In genomic region chr3R:7644288-7644687, dm6 we compare ENCODE assay signal across 2 fruit fly cellular contexts.
A peak's percentile ranks its signal among the peaks of the same experiment; 100 is the strongest.
TF ChIP-seq lines count a peak whose summit lies in the region.

No protein-coding gene starts in this region.

- TF ChIP-seq CTCF in whole organism, embryonic (GFP tag; optimal IDR thresholded peaks at IDR 0.05; lab: Kevin White, UChicago), result no peak

TF ChIP-seq in whole organism, embryonic, 481 proteins besides CTCF, POLR2A, EP300 and RAD21:
- TF ChIP-seq slbo (GFP tag; IDR thresholded peaks at IDR 0.05; lab: Robert Waterston, UW) (peak; percentile 23; the same call in 1 of the 2 replicates), Hr51 (GFP tag; optimal IDR thresholded peaks at IDR 0.05; lab: Kevin White, UChicago) (peak in 1 of 2 experiments; percentile 9), CG15601 (tag; optimal IDR thresholded peaks at IDR 0.05; lab: Kevin White, UChicago) (peak; percentile 19), E2f2 (GFP tag; IDR thresholded peaks at IDR 0.05; lab: Robert Waterston, UW) (peak; percentile 27), CG17186 (GFP tag; optimal IDR thresholded peaks at IDR 0.05; lab: Kevin White, UChicago) (no peak), pzg (GFP tag; optimal IDR thresholded peaks at IDR 0.05; lab: Kevin White, UChicago) (peak; percentile 38), Lhr (GFP tag; optimal IDR thresholded peaks at IDR 0.05; lab: Kevin White, UChicago) (peak; percentile 25), Dref (GFP tag; IDR thresholded peaks at IDR 0.05; lab: Robert Waterston, UW) (peak; percentile 34; the same call in 1 of the 2 replicates), CG13287 (GFP tag; IDR thresholded peaks at IDR 0.05; lab: Robert Waterston, UW; ENCODE audit: partially characterized antibody) (peak; percentile 23; the same call in 1 of the 2 replicates), CG11504 (tag; optimal IDR thresholded peaks at IDR 0.05; lab: Kevin White, UChicago) (peak; percentile 15), CG14860 (GFP tag; IDR thresholded peaks at IDR 0.05; lab: Robert Waterston, UW; ENCODE audit: partially characterized antibody) (no peak), CG15514 (GFP tag; optimal IDR thresholded peaks at IDR 0.05; lab: Kevin White, UChicago) (peak; percentile 46), CG18011 (GFP tag; optimal IDR thresholded peaks at IDR 0.05; lab: Kevin White, UChicago) (peak; percentile 96), Myb (GFP tag; optimal IDR thresholded peaks at IDR 0.05; lab: Kevin White, UChicago) (peak; percentile 90), BEAF-32 (GFP tag; optimal IDR thresholded peaks at IDR 0.05; lab: Kevin White, UChicago) (peak; percentile 41), gfzf (GFP tag; optimal IDR thresholded peaks at IDR 0.05; lab: Kevin White, UChicago) (peak; percentile 44), CG2120 (GFP tag; optimal IDR thresholded peaks at IDR 0.05; lab: Kevin White, UChicago) (peak; percentile 17), Dp (GFP tag; optimal IDR thresholded peaks at IDR 0.05; lab: Kevin White, UChicago) (peak; percentile 9), Ets97D (GFP tag; optimal IDR thresholded peaks at IDR 0.05; lab: Kevin White, UChicago) (peak; percentile 28), Hmr (GFP tag; optimal IDR thresholded peaks at IDR 0.05; lab: Kevin White, UChicago) (peak; percentile 36), Tbp (GFP tag; optimal IDR thresholded peaks at IDR 0.05; lab: Kevin White, UChicago) (no peak), Sry-δ (GFP tag; optimal IDR thresholded peaks at IDR 0.05; lab: Kevin White, UChicago) (peak; percentile 76), CG7928 (GFP tag; optimal IDR thresholded peaks at IDR 0.05; lab: Kevin White, UChicago) (peak; percentile 70), CG12071 (GFP tag; optimal IDR thresholded peaks at IDR 0.05; lab: Kevin White, UChicago) (no peak), Doc3 (GFP tag; IDR thresholded peaks at IDR 0.05; lab: Robert Waterston, UW; ENCODE audit: partially characterized antibody) (no peak), CG30403 (GFP tag; optimal IDR thresholded peaks at IDR 0.05; lab: Kevin White, UChicago) (peak; percentile 1), sens (GFP tag; lab: Kevin White, UChicago) (peak; percentile 70), abd-A (tag; optimal IDR thresholded peaks at IDR 0.05; lab: Kevin White, UChicago) (peak; percentile 31), Dip3 (GFP tag; optimal IDR thresholded peaks at IDR 0.05; lab: Kevin White, UChicago) (no peak), stwl (tag; optimal IDR thresholded peaks at IDR 0.05; lab: Kevin White, UChicago) (peak; percentile 11), pita (GFP tag; optimal IDR thresholded peaks at IDR 0.05; lab: Kevin White, UChicago) (peak; percentile 38)

TF ChIP-seq in whole organism, prepupa, 60 proteins besides CTCF, POLR2A, EP300 and RAD21:
- TF ChIP-seq vri (GFP tag; optimal IDR thresholded peaks at IDR 0.05; lab: Kevin White, UChicago) (no peak), Eip78C (GFP tag; lab: Kevin White, UChicago) (peak; percentile 28)
TF ChIP-seq in whole organism, prepupa: peak in this region for 1.
